Worm (Caenorhabditis elegans) whole organism, early embryonic: ENCODE data around the gene rpb-2.

ENCODE experiments used
- B0310.2 ChIP-seq: sonication (generic microtip); optimal IDR thresholded peaks from 2 replicates; lab custom pipeline; 2016; ENCODE audit warnings: mild to moderate bottlenecking, missing genetic modification characterization, missing compliant biosample characterization
- F13C5.2 ChIP-seq: sonication (generic microtip); optimal IDR thresholded peaks from 2 replicates; lab custom pipeline; 2017; ENCODE audit warnings: mild to moderate bottlenecking, missing genetic modification characterization, inconsistent platforms, missing compliant biosample characterization
- ama-1 ChIP-seq: fragments of 150-350 bp; optimal IDR thresholded peaks from 2 replicates; lab custom pipeline; 2014
- ceh-13 ChIP-seq: fragments of 200-800 bp; sonication (Bioruptor generic); optimal IDR thresholded peaks from 2 replicates; lab custom pipeline; 2018; ENCODE audit warnings: mild to moderate bottlenecking, missing genetic modification characterization, missing compliant biosample characterization
- flt-1 ChIP-seq: fragments of 200-800 bp; sonication (Bioruptor generic); IDR thresholded peaks from 2 replicates; pipeline ENCODE4 v1.3.6; 2022; ENCODE audit warnings: missing genetic modification characterization, missing compliant biosample characterization
- hmbx-1 ChIP-seq: sonication (generic microtip); optimal IDR thresholded peaks from 2 replicates; lab custom pipeline; 2016; ENCODE audit warnings: mild to moderate bottlenecking, missing genetic modification characterization, missing compliant biosample characterization
- hmg-4 ChIP-seq: fragments of 200-800 bp; sonication (Bioruptor generic); optimal IDR thresholded peaks from 2 replicates; lab custom pipeline; 2018; ENCODE audit warnings: mild to moderate bottlenecking, missing genetic modification characterization, missing compliant biosample characterization
- pes-1 ChIP-seq: fragments of 200-800 bp; sonication (Bioruptor generic); IDR thresholded peaks from 2 replicates; pipeline ENCODE4 v1.3.6; 2022; ENCODE audit warnings: missing genetic modification reagents, missing genetic modification characterization, missing compliant biosample characterization
- scrt-1 ChIP-seq: fragments of 200-800 bp; sonication (Bioruptor generic); IDR thresholded peaks from 2 replicates; pipeline ENCODE4 v1.3.6; 2022; ENCODE audit warnings: missing genetic modification characterization, missing compliant biosample characterization
- sea-1 ChIP-seq: fragments of 200-800 bp; sonication (Bioruptor generic); conservative IDR thresholded peaks from 2 replicates; pipeline ENCODE4 v1.3.6; 2022; ENCODE audit warnings: missing genetic modification characterization, missing compliant biosample characterization
- tbx-11 ChIP-seq: fragments of 200-800 bp; sonication (Bioruptor generic); IDR thresholded peaks from 2 replicates; pipeline ENCODE4 v1.3.6; 2022; ENCODE audit warnings: missing genetic modification characterization, missing compliant biosample characterization
- tra-4 ChIP-seq: sonication (generic microtip); optimal IDR thresholded peaks from 2 replicates; lab custom pipeline; 2017; ENCODE audit warnings: missing genetic modification characterization, missing compliant biosample characterization

- TF ChIP-seq ama-1 (no peak), sea-1 (GFP tag; lab: Robert Waterston, UW) (no peak), B0310.2 (tag; lab: Kevin White, UChicago) (no peak), ceh-13 (GFP tag; lab: Kevin White, UChicago) (no peak), scrt-1 (GFP tag; lab: Robert Waterston, UW) (no peak), tra-4 (tag; lab: Kevin White, UChicago) (no peak), flt-1 (GFP tag; lab: Robert Waterston, UW) (no peak), F13C5.2 (tag; lab: Kevin White, UChicago) (no peak), tbx-11 (GFP tag; lab: Robert Waterston, UW) (no peak), hmbx-1 (tag; lab: Kevin White, UChicago) (no peak), hmg-4 (GFP tag; lab: Kevin White, UChicago) (no peak), pes-1 (GFP tag; lab: Robert Waterston, UW) (no peak)
Measured at ce11 chrIII:4939267-4939666, at the start of gene rpb-2.
